Worm (Caenorhabditis elegans): Measurements from ENCODE around the gene twk-4.
A peak's percentile ranks its signal among the peaks of the same experiment; 100 is the strongest.

Gene twk-4

ce11 chrII:9167730-9168129, 26.4 kb downstream of the twk-4 start, which contains the start of gene T23G7.3:
Gene T23G7.3, minus strand, starts transcription at chrII:9167830.
- TF ChIP-seq ama-1 (optimal IDR thresholded peaks at IDR 0.05): no peak

ce11 chrII:9165762-9166460, 28.2 kb downstream of the twk-4 start, which contains the start of gene W07A12.8:
Gene W07A12.8, minus strand, starts transcription at chrII:9165812.
- TF ChIP-seq lin-39 (tag; optimal IDR thresholded peaks at IDR 0.05): no peak
- TF ChIP-seq Y75B8A.6 (GFP tag; IDR thresholded peaks at IDR 0.05): no peak
- peak; percentile 52; the same call in 1 of the 2 replicates for TF ChIP-seq lin-1 (GFP tag; IDR thresholded peaks at IDR 0.05)
- TF ChIP-seq nhr-48 (tag; optimal IDR thresholded peaks at IDR 0.05): peak; percentile 34
- peak; percentile 32 for TF ChIP-seq hlh-11 (tag; optimal IDR thresholded peaks at IDR 0.05)
- peak; percentile 12 for TF ChIP-seq dve-1 (tag; optimal IDR thresholded peaks at IDR 0.05; ENCODE audit: insufficient read depth)
- no peak for TF ChIP-seq spr-1 (tag; optimal IDR thresholded peaks at IDR 0.05)
- TF ChIP-seq daf-19 (GFP tag; conservative IDR thresholded peaks at IDR 0.05): no peak
- TF ChIP-seq daf-16 (GFP tag; optimal IDR thresholded peaks at IDR 0.05): no peak
- TF ChIP-seq daf-16 (tag; optimal IDR thresholded peaks at IDR 0.05): peak; percentile 66
- TF ChIP-seq zfp-2 (tag; optimal IDR thresholded peaks at IDR 0.05): no peak
- no peak for TF ChIP-seq mep-1 (tag; optimal IDR thresholded peaks at IDR 0.05)
- no peak for TF ChIP-seq zfp-3 (GFP tag; conservative IDR thresholded peaks at IDR 0.05)
- peak; percentile 55 for TF ChIP-seq pqm-1 (tag; optimal IDR thresholded peaks at IDR 0.05)
- 0 out of 2 replicates have a peak, but pooled peaks have one; percentile 60 for TF ChIP-seq tra-1 (GFP tag; IDR thresholded peaks at IDR 0.05)
- no peak for TF ChIP-seq nhr-28 (tag; optimal IDR thresholded peaks at IDR 0.05)
- peak; percentile 91; the same call in 1 of the 2 replicates for TF ChIP-seq dmd-6 (GFP tag; IDR thresholded peaks at IDR 0.05)
- TF ChIP-seq nhr-111 (GFP tag; optimal IDR thresholded peaks at IDR 0.05): no peak

ce11 chrII:9163348-9163747, 30.7 kb downstream of the twk-4 start:
- TF ChIP-seq hif-1 (tag; optimal IDR thresholded peaks at IDR 0.05) (peak in 1 of 2 experiments; percentile 38), jun-1 (tag; optimal IDR thresholded peaks at IDR 0.05) (no peak), unc-62 (GFP tag; optimal IDR thresholded peaks at IDR 0.05 in 1 of 2) (no peak), unc-62 (tag; optimal IDR thresholded peaks at IDR 0.05) (no peak), F26F4.8 (GFP tag; conservative IDR thresholded peaks at IDR 0.05) (no peak), saeg-2 (GFP tag; IDR thresholded peaks at IDR 0.05) (no peak), lin-38 (GFP tag; IDR thresholded peaks at IDR 0.05) (0 out of 2 replicates have a peak, but pooled peaks have one; percentile 8)

ce11 chrII:9161023-9161422, 33.1 kb downstream of the twk-4 start, which contains the start of gene rhy-1:
Gene rhy-1, plus strand, starts transcription at chrII:9161379.
- TF ChIP-seq Y48G9A.11 (GFP tag; IDR thresholded peaks at IDR 0.05) (no peak), dmd-6 (GFP tag; IDR thresholded peaks at IDR 0.05) (peak; percentile 42), aha-1 (tag) (peak; percentile 84), nhr-6 (tag; optimal IDR thresholded peaks at IDR 0.05) (no peak), nhr-48 (tag; optimal IDR thresholded peaks at IDR 0.05) (peak; percentile 15), F49E8.2 (tag; optimal IDR thresholded peaks at IDR 0.05; ENCODE audit: borderline replicate concordance) (no peak)

ce11 chrII:9160197-9160806, 33.8 kb downstream of the twk-4 start:
- no peak for TF ChIP-seq Y105C5A.15 (GFP tag; IDR thresholded peaks at IDR 0.05)
- 0 out of 2 replicates have a peak, but pooled peaks have one; percentile 29 for TF ChIP-seq php-3 (GFP tag; IDR thresholded peaks at IDR 0.05)
- no peak for TF ChIP-seq lin-15B (tag; optimal IDR thresholded peaks at IDR 0.05)
- TF ChIP-seq skn-1 (tag; optimal IDR thresholded peaks at IDR 0.05): no peak
- TF ChIP-seq nhr-25 (tag; optimal IDR thresholded peaks at IDR 0.05; ENCODE audit: borderline replicate concordance, insufficient read depth): no peak
- peak; percentile 83 for TF ChIP-seq mxl-3 (GFP tag; optimal IDR thresholded peaks at IDR 0.05)
- peak; percentile 100 for TF ChIP-seq aha-1 (tag)
- no peak for TF ChIP-seq saeg-2 (GFP tag; IDR thresholded peaks at IDR 0.05)
- TF ChIP-seq mes-2 (tag; optimal IDR thresholded peaks at IDR 0.05; ENCODE audit: poor library complexity, severe bottlenecking): peak; percentile 2
- TF ChIP-seq F37D6.2 (tag; optimal IDR thresholded peaks at IDR 0.05): no peak
- no peak for TF ChIP-seq dmd-8 (GFP tag; IDR thresholded peaks at IDR 0.05)
- no peak for TF ChIP-seq F10B5.3 (tag; optimal IDR thresholded peaks at IDR 0.05)
- no peak for TF ChIP-seq spr-1 (tag; optimal IDR thresholded peaks at IDR 0.05)
- TF ChIP-seq aly-2 (tag; optimal IDR thresholded peaks at IDR 0.05): no peak
- TF ChIP-seq pqm-1 (tag; optimal IDR thresholded peaks at IDR 0.05): no peak
- no peak for TF ChIP-seq ctbp-1 (GFP tag; IDR thresholded peaks at IDR 0.05)
- TF ChIP-seq mep-1 (tag; optimal IDR thresholded peaks at IDR 0.05): no peak
- no peak for TF ChIP-seq dpl-1 (GFP tag; optimal IDR thresholded peaks at IDR 0.05)
